Worm (Caenorhabditis elegans) whole organism, L1 larva: Measurements from ENCODE around the gene skr-18.

Experiments used
- Y116A8C.19 ChIP-seq: sonication (generic microtip); optimal IDR thresholded peaks from 2 replicates; lab custom pipeline; 2016; ENCODE audit warnings: missing compliant biosample characterization, missing genetic modification characterization, borderline replicate concordance
- aha-1 ChIP-seq: fragments of 150-350 bp; optimal IDR thresholded peaks from 2 replicates; lab custom pipeline; 2014; ENCODE audit warnings: missing biosample characterization, missing genetic modification characterization
- ceh-8 ChIP-seq: fragments of 200-800 bp; sonication (Bioruptor generic); optimal IDR thresholded peaks from 2 replicates; lab custom pipeline; 2018; ENCODE audit warnings: mild to moderate bottlenecking, missing genetic modification characterization, moderate library complexity, missing compliant biosample characterization
- ceh-88 ChIP-seq: fragments of 200-800 bp; sonication (Bioruptor generic); IDR thresholded peaks from 2 replicates; pipeline ENCODE4 v1.3.6; 2022; ENCODE audit warnings: missing genetic modification characterization, missing compliant biosample characterization
- ceh-90 ChIP-seq: sonication (generic microtip); optimal IDR thresholded peaks from 2 replicates; lab custom pipeline; 2016; ENCODE audit warnings: missing genetic modification characterization, missing compliant biosample characterization
- dsc-1 ChIP-seq: sonication (generic microtip); optimal IDR thresholded peaks from 2 replicates; lab custom pipeline; 2016; ENCODE audit warnings: mild to moderate bottlenecking, missing genetic modification characterization, missing compliant biosample characterization
- efl-1 ChIP-seq, 4 experiments: fragments of 150-350 bp; optimal IDR thresholded peaks in 3 of 4; peaks in 1 of 4; 1 replicate in 1 of 4; 2 replicates in 3 of 4; lab custom pipeline; 2014; ENCODE audit warnings: missing biosample characterization in 2 of 4, missing genetic modification characterization in 2 of 4, missing genetic modification reagents in 2 of 4
- egl-13 ChIP-seq: sonication (generic microtip); optimal IDR thresholded peaks from 2 replicates; lab custom pipeline; 2016; ENCODE audit warnings: missing genotype, missing genetic modification reagents, missing genetic modification characterization, missing compliant biosample characterization
- egl-27 ChIP-seq, 2 experiments: fragments of 150-350 bp in 1 of 2; sonication (generic microtip); optimal IDR thresholded peaks; 3 replicates each; lab custom pipeline; 2017 to 2018; ENCODE audit warnings: missing biosample characterization in 2 of 2, missing genetic modification characterization in 2 of 2, missing genetic modification reagents in 2 of 2
- elt-2 ChIP-seq: sonication (generic microtip); optimal IDR thresholded peaks from 2 replicates; lab custom pipeline; 2016; ENCODE audit warnings: missing genetic modification characterization, mild to moderate bottlenecking, inconsistent platforms, missing compliant biosample characterization, missing genetic modification reagents
- elt-3 ChIP-seq, 6 experiments: fragments of 150-350 bp in 1 of 6; sonication (generic microtip); optimal IDR thresholded peaks; 2 replicates each; lab custom pipeline; 2017 to 2018; ENCODE audit warnings: missing biosample characterization in 6 of 6, missing genetic modification characterization in 6 of 6, inconsistent platforms in 1 of 6
- fkh-4 ChIP-seq: sonication (generic microtip); optimal IDR thresholded peaks from 2 replicates; lab custom pipeline; 2016; ENCODE audit warnings: missing compliant biosample characterization, missing genetic modification characterization, borderline replicate concordance
- fkh-8 ChIP-seq: sonication (generic microtip); optimal IDR thresholded peaks from 2 replicates; lab custom pipeline; 2016; ENCODE audit warnings: mild to moderate bottlenecking, missing genetic modification characterization, missing compliant biosample characterization
- fos-1 ChIP-seq: fragments of 150-350 bp; optimal IDR thresholded peaks from 2 replicates; lab custom pipeline; 2014; ENCODE audit warnings: missing biosample characterization, missing genetic modification characterization
- hlh-17 ChIP-seq: fragments of 200-800 bp; sonication (Bioruptor generic); optimal IDR thresholded peaks from 2 replicates; lab custom pipeline; 2018; ENCODE audit warnings: missing genetic modification characterization, mild to moderate bottlenecking, missing compliant biosample characterization, moderate library complexity, borderline replicate concordance
- hlh-4 ChIP-seq: sonication (generic microtip); optimal IDR thresholded peaks from 2 replicates; lab custom pipeline; 2016; ENCODE audit warnings: mild to moderate bottlenecking, missing genetic modification characterization, missing compliant biosample characterization
- irx-1 ChIP-seq: sonication (generic microtip); optimal IDR thresholded peaks from 2 replicates; lab custom pipeline; 2016; ENCODE audit warnings: missing genetic modification characterization, missing compliant biosample characterization
- isw-1 ChIP-seq: fragments of 200-800 bp; sonication (Bioruptor generic); IDR thresholded peaks from 2 replicates; pipeline ENCODE4 v1.3.6; 2022; ENCODE audit warnings: missing genetic modification characterization, missing compliant biosample characterization
- jun-1 ChIP-seq: fragments of 150-350 bp; optimal IDR thresholded peaks from 2 replicates; lab custom pipeline; 2014; ENCODE audit warnings: missing biosample characterization, missing genetic modification reagents, missing genetic modification characterization
- lin-13 ChIP-seq: fragments of 150-350 bp; optimal IDR thresholded peaks from 2 replicates; lab custom pipeline; 2014; ENCODE audit warnings: missing biosample characterization, missing genetic modification reagents, missing genetic modification characterization
- lin-14 ChIP-seq: fragments of 200-800 bp; sonication (Bioruptor generic); optimal IDR thresholded peaks from 2 replicates; lab custom pipeline; 2018; ENCODE audit warnings: mild to moderate bottlenecking, missing genetic modification characterization, moderate library complexity, missing compliant biosample characterization
- lin-15B ChIP-seq: fragments of 150-350 bp; sonication (generic microtip); optimal IDR thresholded peaks from 3 replicates; lab custom pipeline; 2014; ENCODE audit warnings: missing biosample characterization, missing genetic modification characterization
- lin-35 ChIP-seq, 2 experiments: fragments of 150-350 bp; optimal IDR thresholded peaks; 2 replicates each; lab custom pipeline; 2014; ENCODE audit warnings: missing biosample characterization in 2 of 2, missing genetic modification characterization in 2 of 2, missing genetic modification reagents in 2 of 2
- lsy-2 ChIP-seq, 2 experiments: fragments of 150-350 bp; optimal IDR thresholded peaks; 2 replicates each; lab custom pipeline; 2014; ENCODE audit warnings: missing biosample characterization in 2 of 2, missing genetic modification characterization in 2 of 2
- mab-9 ChIP-seq: fragments of 200-800 bp; sonication (Bioruptor generic); IDR thresholded peaks from 2 replicates; pipeline ENCODE4 v1.3.6; 2022; ENCODE audit warnings: missing genetic modification reagents, missing genetic modification characterization, missing compliant biosample characterization
- mef-2 ChIP-seq: fragments of 150-350 bp; optimal IDR thresholded peaks from 2 replicates; lab custom pipeline; 2014; ENCODE audit warnings: missing biosample characterization, missing genetic modification characterization
- mep-1 ChIP-seq: fragments of 150-350 bp; optimal IDR thresholded peaks from 2 replicates; lab custom pipeline; 2014; ENCODE audit warnings: missing biosample characterization, missing genetic modification characterization
- nhr-20 ChIP-seq: sonication (generic microtip); optimal IDR thresholded peaks from 2 replicates; lab custom pipeline; 2016; ENCODE audit warnings: mild to moderate bottlenecking, missing genetic modification characterization, missing compliant biosample characterization
- nhr-47 ChIP-seq: sonication (generic microtip); optimal IDR thresholded peaks from 2 replicates; lab custom pipeline; 2016; ENCODE audit warnings: mild to moderate bottlenecking, missing genetic modification characterization, moderate library complexity, missing compliant biosample characterization
- nhr-71 ChIP-seq: sonication (generic microtip); optimal IDR thresholded peaks from 2 replicates; lab custom pipeline; 2016; ENCODE audit warnings: mild to moderate bottlenecking, missing genetic modification characterization, moderate library complexity, missing compliant biosample characterization
- nhr-84 ChIP-seq: sonication (generic microtip); optimal IDR thresholded peaks from 2 replicates; lab custom pipeline; 2017; ENCODE audit warnings: missing biosample characterization, missing genetic modification characterization
- nhr-85 ChIP-seq: sonication (generic microtip); peaks from one replicate; lab custom pipeline; 2016; ENCODE audit warnings: missing genetic modification characterization, inconsistent platforms, missing compliant biosample characterization
- nhr-90 ChIP-seq: sonication (generic microtip); optimal IDR thresholded peaks from 2 replicates; lab custom pipeline; 2016; ENCODE audit warnings: mild to moderate bottlenecking, missing genetic modification characterization, missing compliant biosample characterization; ENCODE audit not compliant: poor library complexity
- pag-3 ChIP-seq: sonication (generic microtip); optimal IDR thresholded peaks from 2 replicates; lab custom pipeline; 2017; ENCODE audit warnings: missing genetic modification characterization, mild to moderate bottlenecking, missing compliant biosample characterization, antibody characterized with exemption, borderline replicate concordance; ENCODE audit not compliant: insufficient read depth
- rnt-1 ChIP-seq: sonication (generic microtip); optimal IDR thresholded peaks from 2 replicates; lab custom pipeline; 2016; ENCODE audit warnings: mild to moderate bottlenecking, missing genetic modification characterization, moderate library complexity, missing compliant biosample characterization
- skn-1 ChIP-seq: fragments of 150-350 bp; optimal IDR thresholded peaks from 2 replicates; lab custom pipeline; 2014; ENCODE audit warnings: missing biosample characterization, missing genetic modification characterization
- sox-4 ChIP-seq: sonication (generic microtip); optimal IDR thresholded peaks from 2 replicates; lab custom pipeline; 2016; ENCODE audit warnings: missing genetic modification characterization, missing compliant biosample characterization
- sup-37 ChIP-seq: fragments of 200-800 bp; sonication (Bioruptor generic); optimal IDR thresholded peaks from 2 replicates; lab custom pipeline; 2018; ENCODE audit warnings: mild to moderate bottlenecking, missing genetic modification characterization, missing compliant biosample characterization
- swsn-7 ChIP-seq: sonication (generic microtip); optimal IDR thresholded peaks from 2 replicates; lab custom pipeline; 2016; ENCODE audit warnings: missing genetic modification characterization, missing compliant biosample characterization
- tbx-2 ChIP-seq: sonication (generic microtip); optimal IDR thresholded peaks from 2 replicates; lab custom pipeline; 2016; ENCODE audit warnings: missing genetic modification characterization, missing compliant biosample characterization
- tlp-1 ChIP-seq: fragments of 150-350 bp; optimal IDR thresholded peaks from 2 replicates; lab custom pipeline; 2014; ENCODE audit warnings: missing biosample characterization, missing genetic modification characterization
- unc-62 ChIP-seq: fragments of 150-350 bp; optimal IDR thresholded peaks from 2 replicates; lab custom pipeline; 2014; ENCODE audit warnings: missing biosample characterization, missing genetic modification reagents, missing genetic modification characterization
- unc-98 ChIP-seq: fragments of 200-800 bp; sonication (Bioruptor generic); IDR thresholded peaks from 2 replicates; pipeline ENCODE4 v1.3.6; 2022; ENCODE audit warnings: missing genetic modification characterization, missing compliant biosample characterization
- zag-1 ChIP-seq: fragments of 150-350 bp; optimal IDR thresholded peaks from 2 replicates; lab custom pipeline; 2014; ENCODE audit warnings: missing biosample characterization, missing genetic modification characterization
- ztf-11 ChIP-seq, 2 experiments: sonication (generic microtip); optimal IDR thresholded peaks; 2 replicates each; lab custom pipeline; 2016 to 2017; ENCODE audit warnings: missing genetic modification characterization in 2 of 2, missing biosample characterization in 1 of 2, missing compliant biosample characterization in 1 of 2

The skr-18 gene

ce11 chrIV:830262-830960 lies 35.2 kb upstream of the skr-18 start:
- TF ChIP-seq hlh-17 (GFP tag; lab: Kevin White, UChicago) = no peak
- TF ChIP-seq jun-1 (tag; lab: Kevin White, UChicago) = no peak
- TF ChIP-seq efl-1 (optimal IDR thresholded peaks at IDR 0.05; lab: Kevin White, UChicago) = no peak
- peak in 1 of 2 experiments; percentile 54 for TF ChIP-seq efl-1 (GFP tag; optimal IDR thresholded peaks at IDR 0.05 in 1 of 2; lab: Kevin White, UChicago)
- TF ChIP-seq zag-1 (tag; lab: Kevin White, UChicago) = no peak
- TF ChIP-seq tlp-1 (tag; lab: Kevin White, UChicago) = no peak
- TF ChIP-seq swsn-7 (tag; lab: Kevin White, UChicago) = no peak
- no peak for TF ChIP-seq Y116A8C.19 (tag; lab: Kevin White, UChicago)

ce11 chrIV:829691-830090 lies 34.5 kb upstream of the skr-18 start:
- no peak for TF ChIP-seq lin-35 (GFP tag; optimal IDR thresholded peaks at IDR 0.05; lab: Kevin White, UChicago)
- TF ChIP-seq nhr-90 (tag; lab: Kevin White, UChicago) = no peak
- no peak for TF ChIP-seq pag-3 (tag; lab: Kevin White, UChicago)
- TF ChIP-seq ceh-8 (GFP tag; lab: Kevin White, UChicago) = no peak
- no peak for TF ChIP-seq fos-1
- no peak for TF ChIP-seq nhr-20 (tag; lab: Kevin White, UChicago)

- TF ChIP-seq dsc-1 (peak; percentile 5), unc-62 (GFP tag; lab: Kevin White, UChicago) (no peak), fkh-8 (tag; lab: Kevin White, UChicago) (peak; percentile 90), fkh-4 (tag; lab: Kevin White, UChicago) (no peak), unc-98 (no peak), ceh-90 (tag; lab: Kevin White, UChicago) (no peak), lin-13 (no peak), irx-1 (tag; lab: Kevin White, UChicago) (no peak), nhr-47 (tag; lab: Kevin White, UChicago) (peak; percentile 6), sup-37 (no peak), lin-35 (GFP tag; optimal IDR thresholded peaks at IDR 0.05; lab: Kevin White, UChicago) (no peak), nhr-85 (peak; percentile 19), nhr-71 (tag; lab: Kevin White, UChicago) (peak; percentile 23), lin-14 (no peak), sox-4 (tag; lab: Kevin White, UChicago) (no peak), lsy-2 (tag; optimal IDR thresholded peaks at IDR 0.05; lab: Kevin White, UChicago) (no peak), isw-1 (GFP tag; lab: Robert Waterston, UW) (no peak)
Measured at ce11 chrIV:829107-829506, 33.9 kb upstream of the skr-18 start.

- TF ChIP-seq skn-1 (tag; lab: Kevin White, UChicago) = peak; percentile 48
- no peak; the same call in 1 of the 2 replicates for TF ChIP-seq ceh-88 (GFP tag; lab: Robert Waterston, UW)
- no peak for TF ChIP-seq elt-3 (tag; optimal IDR thresholded peaks at IDR 0.05; lab: Kevin White, UChicago)
- no peak for TF ChIP-seq ztf-11 (tag; optimal IDR thresholded peaks at IDR 0.05; lab: Kevin White, UChicago)
- TF ChIP-seq egl-27 (tag; optimal IDR thresholded peaks at IDR 0.05; lab: Kevin White, UChicago) = no peak
- TF ChIP-seq egl-13 (tag; lab: Kevin White, UChicago) = peak; percentile 23
- TF ChIP-seq mab-9 (GFP tag; lab: Robert Waterston, UW) = no peak
- peak; percentile 88 for TF ChIP-seq lin-15B
- TF ChIP-seq tbx-2 (tag; lab: Kevin White, UChicago) = peak; percentile 73
- TF ChIP-seq swsn-7 (tag; lab: Kevin White, UChicago) = peak; percentile 77
- TF ChIP-seq isw-1 (GFP tag; lab: Robert Waterston, UW) = peak; percentile 60
- TF ChIP-seq hlh-4 = no peak
- no peak for TF ChIP-seq nhr-84
- TF ChIP-seq lsy-2 (tag; optimal IDR thresholded peaks at IDR 0.05; lab: Kevin White, UChicago) = peak; percentile 81 to 88
- no peak for TF ChIP-seq rnt-1 (tag; lab: Kevin White, UChicago)
- TF ChIP-seq aha-1 = peak; percentile 90
- no peak for TF ChIP-seq mef-2
- TF ChIP-seq efl-1 (optimal IDR thresholded peaks at IDR 0.05; lab: Kevin White, UChicago) = peak; percentile 79 to 81
- TF ChIP-seq efl-1 (GFP tag; optimal IDR thresholded peaks at IDR 0.05 in 1 of 2; lab: Kevin White, UChicago) = peak; percentile 74 to 95
- no peak for TF ChIP-seq elt-2
- TF ChIP-seq mep-1 (tag; lab: Kevin White, UChicago) = peak; percentile 86
Measured at ce11 chrIV:828427-828826, 33.2 kb upstream of the skr-18 start.
